Worm (Caenorhabditis elegans): ENCODE data around the gene fem-1.

fem-1 gene

ce11 chrIV:5548843-5549242, 11.1 kb upstream of the fem-1 start (continued):
- TF ChIP-seq ceh-88 (GFP tag; IDR thresholded peaks at IDR 0.05): no peak
- no peak for TF ChIP-seq ceh-63 (GFP tag; optimal IDR thresholded peaks at IDR 0.05)
- TF ChIP-seq lir-3 (tag; optimal IDR thresholded peaks at IDR 0.05; ENCODE audit: poor library complexity): peak; percentile 65
- TF ChIP-seq fos-1 (tag; optimal IDR thresholded peaks at IDR 0.05): no peak
- no peak for TF ChIP-seq alr-1 (tag; optimal IDR thresholded peaks at IDR 0.05; ENCODE audit: borderline replicate concordance)
- TF ChIP-seq grh-1 (GFP tag; IDR thresholded peaks at IDR 0.05): no peak
- peak; percentile 71 for TF ChIP-seq rnt-1 (tag; optimal IDR thresholded peaks at IDR 0.05)
- TF ChIP-seq sup-37 (GFP tag; optimal IDR thresholded peaks at IDR 0.05): no peak
- peak in 1 of 2 experiments; percentile 54 for TF ChIP-seq mdl-1 (tag; optimal IDR thresholded peaks at IDR 0.05)
- peak; percentile 14 for TF ChIP-seq fkh-8 (tag; optimal IDR thresholded peaks at IDR 0.05)
- TF ChIP-seq pag-3 (tag; optimal IDR thresholded peaks at IDR 0.05; ENCODE audit: borderline replicate concordance, insufficient read depth): peak; percentile 51
- TF ChIP-seq dsc-1 (tag; optimal IDR thresholded peaks at IDR 0.05): peak; percentile 46
- peak; percentile 54 for TF ChIP-seq skn-1 (tag; optimal IDR thresholded peaks at IDR 0.05)
- TF ChIP-seq dpl-1 (GFP tag; optimal IDR thresholded peaks at IDR 0.05): peak in 2 of 3 experiments; percentile 23 to 25
- peak; percentile 85 for TF ChIP-seq blmp-1 (tag; optimal IDR thresholded peaks at IDR 0.05)
- peak; percentile 20 for TF ChIP-seq nhr-85 (tag)
- TF ChIP-seq C34B4.2 (tag; optimal IDR thresholded peaks at IDR 0.05): no peak
- peak; percentile 8 for TF ChIP-seq nhr-20 (tag; optimal IDR thresholded peaks at IDR 0.05)

ce11 chrIV:5544609-5545214, 7.0 kb upstream of the fem-1 start, which contains the start of gene cec-6:
TSS of gene cec-6 (plus strand) at chrIV:5544860.
- TF ChIP-seq sptf-1 (tag; optimal IDR thresholded peaks at IDR 0.05) (no peak), fos-1 (tag; optimal IDR thresholded peaks at IDR 0.05) (no peak), rnt-1 (tag; optimal IDR thresholded peaks at IDR 0.05) (no peak), pag-3 (tag; optimal IDR thresholded peaks at IDR 0.05; ENCODE audit: borderline replicate concordance, insufficient read depth) (no peak), ztf-11 (tag; optimal IDR thresholded peaks at IDR 0.05) (no peak), efl-3 (GFP tag; optimal IDR thresholded peaks at IDR 0.05) (no peak), C04F5.9 (tag; optimal IDR thresholded peaks at IDR 0.05) (no peak), lir-3 (tag; optimal IDR thresholded peaks at IDR 0.05; ENCODE audit: poor library complexity) (no peak), swsn-7 (tag; optimal IDR thresholded peaks at IDR 0.05) (no peak), aly-2 (tag; optimal IDR thresholded peaks at IDR 0.05) (no peak), ceh-90 (tag; optimal IDR thresholded peaks at IDR 0.05) (no peak), hlh-4 (tag; optimal IDR thresholded peaks at IDR 0.05) (no peak), dpl-1 (GFP tag; optimal IDR thresholded peaks at IDR 0.05) (no peak), ceh-8 (GFP tag; optimal IDR thresholded peaks at IDR 0.05) (no peak), vab-15 (tag; optimal IDR thresholded peaks at IDR 0.05) (no peak)

- no peak for TF ChIP-seq alr-1 (tag; optimal IDR thresholded peaks at IDR 0.05; ENCODE audit: borderline replicate concordance)
- TF ChIP-seq efl-3 (GFP tag; optimal IDR thresholded peaks at IDR 0.05): no peak
- no peak for TF ChIP-seq efl-1 (optimal IDR thresholded peaks at IDR 0.05)
- peak in 1 of 2 experiments; percentile 80 for TF ChIP-seq efl-1 (GFP tag; optimal IDR thresholded peaks at IDR 0.05 in 1 of 2)
- no peak for TF ChIP-seq nhr-11 (tag; optimal IDR thresholded peaks at IDR 0.05)
- TF ChIP-seq nhr-19 (GFP tag; conservative IDR thresholded peaks at IDR 0.05): no peak
- TF ChIP-seq rnt-1 (tag; optimal IDR thresholded peaks at IDR 0.05): no peak
- TF ChIP-seq lin-35 (GFP tag; optimal IDR thresholded peaks at IDR 0.05): peak in 1 of 2 experiments; percentile 10
- no peak for TF ChIP-seq irx-1 (tag; optimal IDR thresholded peaks at IDR 0.05)
Measured at ce11 chrIV:5541285-5541684, 3.5 kb upstream of the fem-1 start, which contains the start of gene tebp-2. TSS of gene tebp-2 (plus strand) at chrIV:5541627.

- TF ChIP-seq egl-27 (tag; optimal IDR thresholded peaks at IDR 0.05) (no peak), unc-86 (tag; optimal IDR thresholded peaks at IDR 0.05) (peak; percentile 10), lin-14 (GFP tag; optimal IDR thresholded peaks at IDR 0.05) (peak; percentile 44), lin-35 (GFP tag; optimal IDR thresholded peaks at IDR 0.05) (no peak), fkh-4 (tag; optimal IDR thresholded peaks at IDR 0.05; ENCODE audit: borderline replicate concordance) (no peak), ztf-11 (tag; optimal IDR thresholded peaks at IDR 0.05) (peak in 1 of 2 experiments; percentile 7), efl-1 (optimal IDR thresholded peaks at IDR 0.05) (no peak), efl-1 (GFP tag; optimal IDR thresholded peaks at IDR 0.05 in 1 of 2) (peak in 1 of 2 experiments; percentile 21), sup-37 (GFP tag; optimal IDR thresholded peaks at IDR 0.05) (no peak)
Measured at ce11 chrIV:5535780-5536179, 2.0 kb downstream of the fem-1 start.
